Worm (Caenorhabditis elegans): ENCODE measurements around the gene T03E6.9.

DNA sequence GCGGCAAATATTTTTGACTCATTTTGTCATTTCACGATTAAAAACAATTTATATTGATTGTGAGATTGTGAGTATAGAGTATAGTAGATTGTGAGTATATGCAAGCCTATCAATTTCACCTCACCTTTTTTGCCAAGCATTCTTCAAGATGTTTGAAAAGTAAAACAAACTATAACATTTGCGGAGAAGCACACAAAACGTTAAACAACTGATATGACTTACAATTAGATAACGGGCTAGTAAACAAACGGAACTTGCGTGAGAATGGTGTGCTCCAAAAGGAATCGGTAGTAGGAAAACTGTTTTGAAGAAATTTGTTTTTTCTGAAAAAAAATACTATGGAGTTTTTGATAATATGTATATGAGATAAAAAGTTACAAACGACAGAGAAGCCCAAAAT, 9.6 kb upstream of the T03E6.9 start:
- TF ChIP-seq nhr-111 (GFP tag; optimal IDR thresholded peaks at IDR 0.05) (no peak), vab-7 (GFP tag; IDR thresholded peaks at IDR 0.05) (no peak), nhr-77 (tag; optimal IDR thresholded peaks at IDR 0.05) (peak; percentile 54), pha-4 (GFP tag; IDR thresholded peaks at IDR 0.05) (no peak), pha-4 (tag; optimal IDR thresholded peaks at IDR 0.05) (no peak), lsy-2 (tag; optimal IDR thresholded peaks at IDR 0.05) (no peak), zip-2 (tag; optimal IDR thresholded peaks at IDR 0.05) (no peak), egl-27 (tag; optimal IDR thresholded peaks at IDR 0.05) (no peak), unc-62 (GFP tag; optimal IDR thresholded peaks at IDR 0.05 in 1 of 2) (no peak), unc-62 (tag; optimal IDR thresholded peaks at IDR 0.05) (no peak), ceh-82 (tag; optimal IDR thresholded peaks at IDR 0.05) (no peak), php-3 (GFP tag; IDR thresholded peaks at IDR 0.05) (0 out of 2 replicates have a peak, but pooled peaks have one; percentile 9), daf-8 (GFP tag; IDR thresholded peaks at IDR 0.05) (no peak), ceh-44 (GFP tag; IDR thresholded peaks at IDR 0.05) (no peak)
